Worm (Caenorhabditis elegans): ENCODE data around the gene mtx-2.
A peak's percentile ranks its signal among the peaks of the same experiment; 100 is the strongest.

The mtx-2 gene

ce11 chrIII:7765974-7766373 lies 2.6 kb upstream of the mtx-2 start, which contains the start of gene ZK686.2:
TSS of gene ZK686.2 (minus strand) at chrIII:7766052.
- TF ChIP-seq med-1 (GFP tag; optimal IDR thresholded peaks at IDR 0.05; ENCODE audit: insufficient read depth) (no peak), flt-1 (GFP tag; IDR thresholded peaks at IDR 0.05) (0 out of 2 replicates have a peak, but pooled peaks have one; percentile 19), ref-1 (GFP tag; conservative IDR thresholded peaks at IDR 0.05) (no peak), T22C8.4 (GFP tag; IDR thresholded peaks at IDR 0.05) (peak; percentile 55), tab-1 (GFP tag; IDR thresholded peaks at IDR 0.05) (no peak), ztf-23 (GFP tag; IDR thresholded peaks at IDR 0.05) (no peak), cog-1 (tag; optimal IDR thresholded peaks at IDR 0.05) (no peak), ztf-29 (GFP tag; IDR thresholded peaks at IDR 0.05) (no peak), klf-2 (GFP tag; conservative IDR thresholded peaks at IDR 0.05) (no peak)

- TF ChIP-seq cog-1 (tag; optimal IDR thresholded peaks at IDR 0.05) = no peak
- TF ChIP-seq flt-1 (GFP tag; IDR thresholded peaks at IDR 0.05) = no peak
- no peak for TF ChIP-seq klf-2 (GFP tag; conservative IDR thresholded peaks at IDR 0.05)
- no peak for TF ChIP-seq ztf-23 (GFP tag; IDR thresholded peaks at IDR 0.05)
- TF ChIP-seq tab-1 (GFP tag; IDR thresholded peaks at IDR 0.05) = no peak
- no peak for TF ChIP-seq ztf-29 (GFP tag; IDR thresholded peaks at IDR 0.05)
- no peak for TF ChIP-seq ref-1 (GFP tag; conservative IDR thresholded peaks at IDR 0.05)
- TF ChIP-seq med-1 (GFP tag; optimal IDR thresholded peaks at IDR 0.05; ENCODE audit: insufficient read depth) = no peak
- no peak for TF ChIP-seq T22C8.4 (GFP tag; IDR thresholded peaks at IDR 0.05)
These were observed 1.2 kb downstream of the mtx-2 start for ce11 chrIII:7762250-7762649.

ce11 chrIII:7758562-7758961 lies 4.8 kb downstream of the mtx-2 start, which contains the start of gene pcp-1:
TSS of gene pcp-1 (plus strand) at chrIII:7758903.
- TF ChIP-seq klf-2 (GFP tag; conservative IDR thresholded peaks at IDR 0.05) = no peak
- TF ChIP-seq ztf-23 (GFP tag; IDR thresholded peaks at IDR 0.05) = no peak
- no peak for TF ChIP-seq ref-1 (GFP tag; conservative IDR thresholded peaks at IDR 0.05)
- TF ChIP-seq tab-1 (GFP tag; IDR thresholded peaks at IDR 0.05) = no peak
- TF ChIP-seq T22C8.4 (GFP tag; IDR thresholded peaks at IDR 0.05) = no peak
- no peak for TF ChIP-seq med-1 (GFP tag; optimal IDR thresholded peaks at IDR 0.05; ENCODE audit: insufficient read depth)
- TF ChIP-seq ztf-29 (GFP tag; IDR thresholded peaks at IDR 0.05) = no peak
- TF ChIP-seq cog-1 (tag; optimal IDR thresholded peaks at IDR 0.05) = no peak
- no peak for TF ChIP-seq flt-1 (GFP tag; IDR thresholded peaks at IDR 0.05)

- TF ChIP-seq flt-1 (GFP tag; IDR thresholded peaks at IDR 0.05) (no peak), tab-1 (GFP tag; IDR thresholded peaks at IDR 0.05) (no peak), cog-1 (tag; optimal IDR thresholded peaks at IDR 0.05) (no peak), ztf-29 (GFP tag; IDR thresholded peaks at IDR 0.05) (no peak), ztf-23 (GFP tag; IDR thresholded peaks at IDR 0.05) (no peak), ref-1 (GFP tag; conservative IDR thresholded peaks at IDR 0.05) (no peak), med-1 (GFP tag; optimal IDR thresholded peaks at IDR 0.05; ENCODE audit: insufficient read depth) (no peak), klf-2 (GFP tag; conservative IDR thresholded peaks at IDR 0.05) (no peak), T22C8.4 (GFP tag; IDR thresholded peaks at IDR 0.05) (no peak)
These were observed 9.1 kb downstream of the mtx-2 start, which contains the start of gene cdh-3 for ce11 chrIII:7754348-7754747. TSS of gene cdh-3 (minus strand) at chrIII:7754448.

- no peak for TF ChIP-seq T22C8.4 (GFP tag; IDR thresholded peaks at IDR 0.05)
- TF ChIP-seq flt-1 (GFP tag; IDR thresholded peaks at IDR 0.05) = no peak
- TF ChIP-seq klf-2 (GFP tag; conservative IDR thresholded peaks at IDR 0.05) = no peak
- no peak for TF ChIP-seq ztf-29 (GFP tag; IDR thresholded peaks at IDR 0.05)
- no peak for TF ChIP-seq med-1 (GFP tag; optimal IDR thresholded peaks at IDR 0.05; ENCODE audit: insufficient read depth)
- no peak for TF ChIP-seq ztf-23 (GFP tag; IDR thresholded peaks at IDR 0.05)
- TF ChIP-seq ref-1 (GFP tag; conservative IDR thresholded peaks at IDR 0.05) = no peak
- no peak for TF ChIP-seq cog-1 (tag; optimal IDR thresholded peaks at IDR 0.05)
- no peak for TF ChIP-seq tab-1 (GFP tag; IDR thresholded peaks at IDR 0.05)
These were observed 20.2 kb downstream of the mtx-2 start for ce11 chrIII:7743183-7743582.

- TF ChIP-seq tab-1 (GFP tag; IDR thresholded peaks at IDR 0.05) = no peak
- TF ChIP-seq ztf-23 (GFP tag; IDR thresholded peaks at IDR 0.05) = no peak
- TF ChIP-seq cog-1 (tag; optimal IDR thresholded peaks at IDR 0.05) = no peak
- TF ChIP-seq T22C8.4 (GFP tag; IDR thresholded peaks at IDR 0.05) = no peak
- TF ChIP-seq ztf-29 (GFP tag; IDR thresholded peaks at IDR 0.05) = no peak
- TF ChIP-seq flt-1 (GFP tag; IDR thresholded peaks at IDR 0.05) = no peak
- no peak for TF ChIP-seq med-1 (GFP tag; optimal IDR thresholded peaks at IDR 0.05; ENCODE audit: insufficient read depth)
- TF ChIP-seq klf-2 (GFP tag; conservative IDR thresholded peaks at IDR 0.05) = no peak
- TF ChIP-seq ref-1 (GFP tag; conservative IDR thresholded peaks at IDR 0.05) = no peak
These were observed 25.7 kb downstream of the mtx-2 start for ce11 chrIII:7737646-7738258.

ce11 chrIII:7736806-7737205 lies 26.6 kb downstream of the mtx-2 start:
- no peak for TF ChIP-seq klf-2 (GFP tag; conservative IDR thresholded peaks at IDR 0.05)
- no peak for TF ChIP-seq tab-1 (GFP tag; IDR thresholded peaks at IDR 0.05)
- no peak for TF ChIP-seq ref-1 (GFP tag; conservative IDR thresholded peaks at IDR 0.05)
- TF ChIP-seq cog-1 (tag; optimal IDR thresholded peaks at IDR 0.05) = no peak
- TF ChIP-seq T22C8.4 (GFP tag; IDR thresholded peaks at IDR 0.05) = no peak

- TF ChIP-seq cog-1 (tag; optimal IDR thresholded peaks at IDR 0.05) = no peak
- no peak for TF ChIP-seq T22C8.4 (GFP tag; IDR thresholded peaks at IDR 0.05)
- TF ChIP-seq flt-1 (GFP tag; IDR thresholded peaks at IDR 0.05) = no peak
- TF ChIP-seq med-1 (GFP tag; optimal IDR thresholded peaks at IDR 0.05; ENCODE audit: insufficient read depth) = no peak
- no peak for TF ChIP-seq klf-2 (GFP tag; conservative IDR thresholded peaks at IDR 0.05)
- TF ChIP-seq ztf-23 (GFP tag; IDR thresholded peaks at IDR 0.05) = no peak
- TF ChIP-seq tab-1 (GFP tag; IDR thresholded peaks at IDR 0.05) = no peak
- TF ChIP-seq ref-1 (GFP tag; conservative IDR thresholded peaks at IDR 0.05) = no peak
- TF ChIP-seq ztf-29 (GFP tag; IDR thresholded peaks at IDR 0.05) = no peak
These were observed 27.4 kb downstream of the mtx-2 start for ce11 chrIII:7736003-7736402.

ce11 chrIII:7734105-7734504 lies 29.3 kb downstream of the mtx-2 start:
- no peak for TF ChIP-seq ztf-29 (GFP tag; IDR thresholded peaks at IDR 0.05)
- TF ChIP-seq cog-1 (tag; optimal IDR thresholded peaks at IDR 0.05) = peak; percentile 23
- TF ChIP-seq klf-2 (GFP tag; conservative IDR thresholded peaks at IDR 0.05) = no peak
- no peak for TF ChIP-seq ztf-23 (GFP tag; IDR thresholded peaks at IDR 0.05)
- TF ChIP-seq tab-1 (GFP tag; IDR thresholded peaks at IDR 0.05) = no peak
- no peak for TF ChIP-seq flt-1 (GFP tag; IDR thresholded peaks at IDR 0.05)
- no peak for TF ChIP-seq med-1 (GFP tag; optimal IDR thresholded peaks at IDR 0.05; ENCODE audit: insufficient read depth)

Data from whole organism, midembryonic.